Worm (Caenorhabditis elegans): ENCODE data around the gene ZK792.12.

DNA sequence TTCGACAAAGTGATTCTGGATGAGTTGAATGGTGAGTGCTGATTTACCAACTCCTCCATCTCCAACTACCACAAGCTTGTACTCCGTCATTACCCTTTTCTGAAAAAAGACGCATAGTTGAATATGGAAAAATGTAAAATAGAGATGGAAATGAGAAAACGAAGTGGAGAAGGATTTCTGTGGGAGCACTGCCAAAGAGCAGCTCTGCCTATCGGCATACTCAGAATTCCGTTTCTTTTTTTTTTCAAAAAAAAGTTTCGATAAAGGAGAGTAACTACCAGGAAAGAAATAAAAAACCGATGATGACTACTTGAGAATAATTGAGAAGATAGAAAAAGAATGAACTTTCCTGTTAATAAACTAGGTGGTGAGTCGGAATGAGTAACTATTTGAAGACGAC lies 2.6 kb upstream of the ZK792.12 start, which contains the start of gene let-60:
- no peak for TF ChIP-seq gmeb-1 (tag; optimal IDR thresholded peaks at IDR 0.05)
- TF ChIP-seq zag-1 (tag; optimal IDR thresholded peaks at IDR 0.05): no peak
- TF ChIP-seq lsy-2 (tag; optimal IDR thresholded peaks at IDR 0.05): no peak
- TF ChIP-seq snpc-4 (tag; optimal IDR thresholded peaks at IDR 0.05): no peak
- no peak for TF ChIP-seq ZK546.5 (tag; optimal IDR thresholded peaks at IDR 0.05)
- no peak for TF ChIP-seq sma-9 (GFP tag; optimal IDR thresholded peaks at IDR 0.05)
- TF ChIP-seq sma-9 (tag; optimal IDR thresholded peaks at IDR 0.05): no peak
- TF ChIP-seq ceh-82 (tag; optimal IDR thresholded peaks at IDR 0.05): no peak
- no peak for TF ChIP-seq ama-1 (optimal IDR thresholded peaks at IDR 0.05)
- TF ChIP-seq nhr-237 (tag; optimal IDR thresholded peaks at IDR 0.05): no peak
- TF ChIP-seq aly-2 (tag; optimal IDR thresholded peaks at IDR 0.05): no peak
